Fruit fly (Drosophila melanogaster) whole organism, pupa: ENCODE measurements around the gene CG2209.
A peak's percentile ranks its signal among the peaks of the same experiment; 100 is the strongest.

Experiments used
- CG10348 ChIP-seq: fragments of 200-800 bp; sonication (Bioruptor generic); IDR thresholded peaks from 2 replicates; pipeline ENCODE4 v1.3.6; 2022; ENCODE audit warnings: missing biosample characterization, missing genetic modification characterization
- CG12605 ChIP-seq: fragments of 200-800 bp; sonication (Bioruptor generic); IDR thresholded peaks from 2 replicates; pipeline ENCODE4 v1.3.6; 2022; ENCODE audit warnings: missing biosample characterization, missing genetic modification characterization
- CG13204 ChIP-seq: fragments of 200-800 bp; sonication (Bioruptor generic); optimal IDR thresholded peaks from 2 replicates; lab custom pipeline; 2018; ENCODE audit warnings: missing biosample characterization, mild to moderate bottlenecking, missing genetic modification characterization, moderate library complexity
- CG14655 ChIP-seq: fragments of 200-800 bp; sonication (Bioruptor generic); optimal IDR thresholded peaks from 3 replicates; lab custom pipeline; 2017; ENCODE audit warnings: mild to moderate bottlenecking, missing biosample characterization, missing genetic modification reagents, missing genetic modification characterization
- CG15710 ChIP-seq: fragments of 200-800 bp; sonication (Bioruptor generic); optimal IDR thresholded peaks from 2 replicates; lab custom pipeline; 2018; ENCODE audit warnings: missing biosample characterization, mild to moderate bottlenecking, missing genetic modification characterization, moderate library complexity
- CG17806 ChIP-seq: fragments of 200-800 bp; sonication (Bioruptor generic); optimal IDR thresholded peaks from 2 replicates; lab custom pipeline; 2018; ENCODE audit warnings: missing biosample characterization, mild to moderate bottlenecking, missing genetic modification characterization, moderate library complexity
- CG32121 ChIP-seq: fragments of 200-800 bp; sonication (Bioruptor generic); IDR thresholded peaks from 2 replicates; pipeline ENCODE4 v1.3.6; 2022; ENCODE audit warnings: missing biosample characterization, missing genetic modification characterization
- CG34367 ChIP-seq: fragments of 200-800 bp; sonication (Bioruptor generic); optimal IDR thresholded peaks from 2 replicates; lab custom pipeline; 2018; ENCODE audit warnings: missing biosample characterization, mild to moderate bottlenecking, missing genetic modification characterization
- CG4496 ChIP-seq: fragments of 200-800 bp; sonication (Bioruptor generic); IDR thresholded peaks from 3 replicates; pipeline ENCODE4 v1.3.6; 2022; ENCODE audit warnings: missing biosample characterization, missing genetic modification characterization
- CG8159 ChIP-seq: fragments of 200-800 bp; sonication (Bioruptor generic); optimal IDR thresholded peaks from 3 replicates; lab custom pipeline; 2018; ENCODE audit warnings: missing biosample characterization, mild to moderate bottlenecking, missing genetic modification characterization, moderate library complexity
- CG8301 ChIP-seq: fragments of 200-800 bp; sonication (Bioruptor generic); optimal IDR thresholded peaks from 2 replicates; lab custom pipeline; 2018; ENCODE audit warnings: missing biosample characterization, mild to moderate bottlenecking, missing genetic modification characterization
- CG9948 ChIP-seq: fragments of 200-800 bp; sonication (Bioruptor generic); optimal IDR thresholded peaks from 2 replicates; lab custom pipeline; 2018; ENCODE audit warnings: missing biosample characterization, mild to moderate bottlenecking, missing genetic modification characterization, moderate library complexity
- D1 ChIP-seq: fragments of 200-800 bp; sonication (Bioruptor generic); optimal IDR thresholded peaks from 2 replicates; lab custom pipeline; 2018; ENCODE audit warnings: missing biosample characterization, mild to moderate bottlenecking, missing genetic modification characterization, moderate library complexity
- EcR ChIP-seq: fragments of 200-800 bp; sonication (Bioruptor generic); optimal IDR thresholded peaks from 3 replicates; lab custom pipeline; 2019; ENCODE audit warnings: missing biosample characterization, missing genetic modification characterization, mild to moderate bottlenecking, moderate library complexity, missing genetic modification reagents
- Ets98B ChIP-seq: fragments of 200-800 bp; sonication (Bioruptor generic); IDR thresholded peaks from 2 replicates; pipeline ENCODE4 v1.3.6; 2022; ENCODE audit warnings: missing biosample characterization, missing genetic modification characterization
- Pif1A ChIP-seq: fragments of 200-800 bp; sonication (Bioruptor generic); optimal IDR thresholded peaks from 3 replicates; lab custom pipeline; 2016; ENCODE audit warnings: missing biosample characterization, missing genetic modification characterization
- Pif1B ChIP-seq: fragments of 200-800 bp; sonication (Bioruptor generic); optimal IDR thresholded peaks from 3 replicates; lab custom pipeline; 2016; ENCODE audit warnings: missing biosample characterization, missing genetic modification characterization
- Snoo ChIP-seq: fragments of 200-800 bp; sonication (Bioruptor generic); optimal IDR thresholded peaks from 3 replicates; lab custom pipeline; 2017; ENCODE audit warnings: missing biosample characterization, mild to moderate bottlenecking, missing genetic modification characterization, inconsistent platforms
- fd96Ca ChIP-seq: fragments of 200-800 bp; sonication (Bioruptor generic); IDR thresholded peaks from 3 replicates; pipeline ENCODE4 v1.3.6; 2022; ENCODE audit warnings: missing biosample characterization, missing genetic modification characterization
- gl ChIP-seq: fragments of 200-800 bp; sonication (Bioruptor generic); optimal IDR thresholded peaks from 2 replicates; lab custom pipeline; 2018; ENCODE audit warnings: missing biosample characterization, mild to moderate bottlenecking, missing genetic modification characterization
- rn ChIP-seq: fragments of 200-800 bp; sonication (Bioruptor generic); IDR thresholded peaks from 2 replicates; pipeline ENCODE4 v1.3.6; 2022; ENCODE audit warnings: missing biosample characterization, missing genetic modification characterization

Gene CG2209

dm6 chrX:13021898-13022297, at the start of gene CG2209:
Gene CG2209, plus strand, starts transcription at chrX:13022198.
- TF ChIP-seq CG12605 (GFP tag; lab: Robert Waterston, UW), result no peak
- no peak for TF ChIP-seq rn (GFP tag; lab: Robert Waterston, UW)
- TF ChIP-seq CG34367 (tag; lab: Kevin White, UChicago), result no peak
- no peak for TF ChIP-seq CG8159
- TF ChIP-seq gl (tag; lab: Kevin White, UChicago), result no peak
- TF ChIP-seq Ets98B (GFP tag; lab: Robert Waterston, UW), result no peak
- TF ChIP-seq CG8301 (tag; lab: Kevin White, UChicago), result no peak
- TF ChIP-seq fd96Ca (GFP tag; lab: Robert Waterston, UW), result no peak
- TF ChIP-seq CG17806 (tag; lab: Kevin White, UChicago), result no peak
- no peak for TF ChIP-seq CG10348 (GFP tag; lab: Robert Waterston, UW)
- TF ChIP-seq CG9948 (tag; lab: Kevin White, UChicago), result no peak
- TF ChIP-seq CG14655, result no peak
- no peak for TF ChIP-seq Snoo
- no peak for TF ChIP-seq Pif1A (GFP tag; lab: Kevin White, UChicago)
- TF ChIP-seq EcR (GFP tag; lab: Kevin White, UChicago), result no peak
- no peak for TF ChIP-seq CG13204
- TF ChIP-seq CG32121, result no peak
- no peak for TF ChIP-seq CG4496 (GFP tag; lab: Robert Waterston, UW)
- TF ChIP-seq CG15710 (tag; lab: Kevin White, UChicago), result no peak

- TF ChIP-seq CG8301 (tag; lab: Kevin White, UChicago) (no peak), Pif1A (GFP tag; lab: Kevin White, UChicago) (no peak), gl (tag; lab: Kevin White, UChicago) (no peak), fd96Ca (GFP tag; lab: Robert Waterston, UW) (no peak), CG32121 (no peak), Pif1B (GFP tag; lab: Kevin White, UChicago) (no peak), CG14655 (no peak), Snoo (no peak), CG9948 (tag; lab: Kevin White, UChicago) (no peak), CG10348 (GFP tag; lab: Robert Waterston, UW) (no peak), rn (GFP tag; lab: Robert Waterston, UW) (no peak), CG13204 (no peak), CG15710 (tag; lab: Kevin White, UChicago) (no peak), EcR (GFP tag; lab: Kevin White, UChicago) (no peak)
- TF ChIP-seq, all 21 proteins: peak for 0
These were observed 45.9 kb upstream of the CG2209 start, which contains the start of gene CG12716 for dm6 chrX:12976131-12976530. Gene CG12716, minus strand, starts transcription at chrX:12976231.

dm6 chrX:12984224-12984623, 37.8 kb upstream of the CG2209 start, which contains the start of gene CG32643:
Gene CG32643, plus strand, starts transcription at chrX:12984524.
- TF ChIP-seq Snoo (no peak), CG15710 (tag; lab: Kevin White, UChicago) (no peak), CG32121 (no peak), Pif1A (GFP tag; lab: Kevin White, UChicago) (no peak), D1 (tag; lab: Kevin White, UChicago) (no peak), CG14655 (no peak), CG8159 (no peak)

dm6 chrX:12986948-12987450, 35.0 kb upstream of the CG2209 start:
- peak; percentile 82 for TF ChIP-seq CG12605 (GFP tag; lab: Robert Waterston, UW)
- TF ChIP-seq CG32121, result no peak

- TF ChIP-seq fd96Ca (GFP tag; lab: Robert Waterston, UW) (0 out of 3 replicates have a peak, but pooled peaks have one; percentile 20), CG12605 (GFP tag; lab: Robert Waterston, UW) (peak; percentile 71), CG9948 (tag; lab: Kevin White, UChicago) (no peak), CG4496 (GFP tag; lab: Robert Waterston, UW) (0 out of 3 replicates have a peak, but pooled peaks have one; percentile 27), Ets98B (GFP tag; lab: Robert Waterston, UW) (0 out of 2 replicates have a peak, but pooled peaks have one; percentile 24)
- TF ChIP-seq, all 21 proteins: peak for 4
These were observed 33.8 kb upstream of the CG2209 start, which contains the start of gene rsh for dm6 chrX:12988025-12988801. Gene rsh, plus strand, starts transcription at chrX:12988615.

- TF ChIP-seq fd96Ca (GFP tag; lab: Robert Waterston, UW), result no peak
- no peak for TF ChIP-seq CG14655
- TF ChIP-seq CG12605 (GFP tag; lab: Robert Waterston, UW), result no peak
- no peak for TF ChIP-seq Pif1B (GFP tag; lab: Kevin White, UChicago)
These were observed 17.2 kb upstream of the CG2209 start, which contains the start of gene CG15719 for dm6 chrX:13004779-13005178. Gene CG15719, minus strand, starts transcription at chrX:13004879.

- TF ChIP-seq D1 (tag; lab: Kevin White, UChicago), result no peak
- no peak for TF ChIP-seq Pif1B (GFP tag; lab: Kevin White, UChicago)
- TF ChIP-seq Pif1A (GFP tag; lab: Kevin White, UChicago), result no peak
- TF ChIP-seq rn (GFP tag; lab: Robert Waterston, UW), result no peak
These were observed 9.7 kb upstream of the CG2209 start for dm6 chrX:13012289-13012688.
